Worm (Caenorhabditis elegans) whole organism, mixed stage, embryonic: Measurements from ENCODE around the gene kvs-2.

Experiments used
- drap-1 ChIP-seq: fragments of 200-800 bp; sonication (Bioruptor generic); optimal IDR thresholded peaks from 3 replicates; lab custom pipeline; 2018; ENCODE audit warnings: mild to moderate bottlenecking, missing genetic modification characterization, missing compliant biosample characterization
- elt-1 ChIP-seq: sonication (generic microtip); optimal IDR thresholded peaks from 2 replicates; lab custom pipeline; 2017; ENCODE audit warnings: missing genetic modification characterization, mild to moderate bottlenecking, missing compliant biosample characterization, antibody characterized with exemption, moderate library complexity, borderline replicate concordance; ENCODE audit not compliant: insufficient read depth
- lin-13 ChIP-seq: fragments of 150-350 bp; optimal IDR thresholded peaks from 2 replicates; lab custom pipeline; 2014; ENCODE audit warnings: missing biosample characterization, missing genetic modification characterization
- lin-32 ChIP-seq: fragments of 200-800 bp; sonication (Bioruptor generic); optimal IDR thresholded peaks from 2 replicates; lab custom pipeline; 2018; ENCODE audit warnings: mild to moderate bottlenecking, missing genetic modification characterization, missing compliant biosample characterization
- lsy-2 ChIP-seq: fragments of 150-350 bp; optimal IDR thresholded peaks from 2 replicates; lab custom pipeline; 2014; ENCODE audit warnings: missing biosample characterization, missing genetic modification characterization
- mab-5 ChIP-seq: fragments of 150-350 bp; optimal IDR thresholded peaks from 2 replicates; lab custom pipeline; 2014; ENCODE audit warnings: missing biosample characterization, missing genetic modification characterization
- nhr-12 ChIP-seq: fragments of 150-350 bp; optimal IDR thresholded peaks from 2 replicates; lab custom pipeline; 2014; ENCODE audit warnings: missing biosample characterization, missing genetic modification characterization
- nhr-237 ChIP-seq: fragments of 150-350 bp; optimal IDR thresholded peaks from 2 replicates; lab custom pipeline; 2014; ENCODE audit warnings: missing biosample characterization, missing genetic modification characterization
- pha-4 ChIP-seq: fragments of 150-350 bp; optimal IDR thresholded peaks from 2 replicates; lab custom pipeline; 2018; ENCODE audit warnings: missing biosample characterization, missing genetic modification reagents, missing genetic modification characterization
- sem-2 ChIP-seq: fragments of 200-800 bp; sonication (Bioruptor generic); optimal IDR thresholded peaks from 2 replicates; lab custom pipeline; 2018; ENCODE audit warnings: mild to moderate bottlenecking, missing genetic modification characterization, missing compliant biosample characterization
- tbx-8 ChIP-seq: fragments of 200-800 bp; sonication (Bioruptor generic); optimal IDR thresholded peaks from 2 replicates; lab custom pipeline; 2018; ENCODE audit warnings: mild to moderate bottlenecking, missing genetic modification characterization, moderate library complexity, missing compliant biosample characterization
- unc-120 ChIP-seq: sonication (generic microtip); optimal IDR thresholded peaks from 2 replicates; lab custom pipeline; 2017; ENCODE audit warnings: missing genetic modification characterization, missing compliant biosample characterization; ENCODE audit not compliant: poor library complexity, severe bottlenecking
- ztf-11 ChIP-seq: fragments of 150-350 bp; optimal IDR thresholded peaks from 2 replicates; lab custom pipeline; 2014; ENCODE audit warnings: missing biosample characterization, missing genetic modification characterization

DNA sequence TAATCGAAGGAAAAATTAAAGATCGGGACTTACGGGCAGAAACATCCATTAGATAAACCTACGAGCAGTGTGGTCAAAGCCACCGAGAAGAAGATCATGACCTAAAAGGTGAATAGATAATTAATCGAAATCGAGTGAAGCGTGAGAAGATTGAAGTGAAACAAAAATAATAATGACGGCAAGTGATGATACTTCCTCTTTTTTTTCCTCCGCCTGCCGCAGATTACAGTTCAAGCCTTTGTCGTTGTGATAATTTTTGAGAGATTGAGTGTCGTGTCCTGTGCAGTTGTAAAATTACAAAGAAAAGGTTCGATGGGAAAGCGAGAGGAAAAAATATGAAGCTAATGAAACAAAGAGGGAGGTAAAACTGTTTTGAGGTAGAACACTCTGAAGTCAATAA, 43.3 kb upstream of the kvs-2 start, which contains the start of gene T21C9.9:
- TF ChIP-seq mab-5 (tag; lab: Kevin White, UChicago) (no peak), sem-2 (GFP tag; lab: Kevin White, UChicago) (no peak), ztf-11 (tag; lab: Kevin White, UChicago) (no peak), lin-13 (tag; lab: Kevin White, UChicago) (no peak), drap-1 (GFP tag; lab: Kevin White, UChicago) (no peak), nhr-237 (tag; lab: Kevin White, UChicago) (no peak), pha-4 (no peak), elt-1 (tag; lab: Kevin White, UChicago) (no peak), lsy-2 (tag; lab: Kevin White, UChicago) (no peak), tbx-8 (GFP tag; lab: Kevin White, UChicago) (no peak), lin-32 (no peak), nhr-12 (tag; lab: Kevin White, UChicago) (no peak), unc-120 (tag; lab: Kevin White, UChicago) (no peak)
